Fruit fly (Drosophila melanogaster) whole organism, wandering third instar larva: ENCODE measurements around the gene CG14454.

Source experiments
- Dfd ChIP-seq: fragments of >200 bp; optimal IDR thresholded peaks from 2 replicates; lab custom pipeline; 2017; ENCODE audit warnings: missing biosample characterization, missing genetic modification characterization
- HLH106 ChIP-seq: fragments of 200-800 bp; optimal IDR thresholded peaks from 3 replicates; lab custom pipeline; 2019; ENCODE audit warnings: missing biosample characterization, mild to moderate bottlenecking, missing genetic modification characterization, moderate library complexity
- Hr78 ChIP-seq: fragments of >200 bp; optimal IDR thresholded peaks from 2 replicates; lab custom pipeline; 2017; ENCODE audit warnings: missing biosample characterization, missing genetic modification characterization
- fru ChIP-seq: fragments of 200-800 bp; sonication (Bioruptor generic); optimal IDR thresholded peaks from 3 replicates; lab custom pipeline; 2016; ENCODE audit warnings: missing biosample characterization, mild to moderate bottlenecking, missing genetic modification characterization
- pan ChIP-seq: fragments of >200 bp; optimal IDR thresholded peaks from 2 replicates; lab custom pipeline; 2017
- psq ChIP-seq: fragments of 200-800 bp; sonication (Bioruptor generic); optimal IDR thresholded peaks from 3 replicates; lab custom pipeline; 2017; ENCODE audit warnings: missing biosample characterization, mild to moderate bottlenecking, missing genetic modification characterization, moderate library complexity
- tai ChIP-seq: sonication (Bioruptor generic); optimal IDR thresholded peaks from 2 replicates; lab custom pipeline; 2016; ENCODE audit warnings: missing biosample characterization, missing genetic modification characterization

DNA sequence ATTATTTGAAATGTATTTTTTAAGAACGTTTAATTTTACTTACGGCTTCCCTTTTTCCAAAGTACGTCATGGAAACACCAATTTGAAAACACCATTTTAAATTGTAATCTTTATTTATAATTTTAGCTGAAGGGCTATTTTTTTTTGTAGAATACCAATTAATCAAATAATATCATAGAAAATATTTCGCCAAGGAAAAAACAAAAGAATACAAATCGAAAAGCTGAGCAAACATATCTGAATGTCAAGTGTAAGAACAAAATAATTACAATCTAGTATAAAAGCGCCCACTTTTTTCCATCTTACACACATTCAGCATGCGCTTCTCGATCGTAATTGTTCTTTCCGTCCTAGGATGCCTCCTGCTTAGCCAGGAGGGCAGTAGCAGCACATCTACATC is 3.3 kb upstream of the CG14454 start, which contains the start of gene CG14452:
- TF ChIP-seq tai (GFP tag; lab: Kevin White, UChicago) (no peak), psq (GFP tag; lab: Kevin White, UChicago) (no peak), Dfd (GFP tag; lab: Kevin White, UChicago) (no peak), HLH106 (tag; lab: Kevin White, UChicago) (no peak), Hr78 (GFP tag; lab: Kevin White, UChicago) (no peak), fru (GFP tag; lab: Kevin White, UChicago) (no peak), pan (no peak)
